Fruit fly (Drosophila melanogaster) whole organism, adult: ENCODE results near the gene cv.

ENCODE experiments used
- CG7101 ChIP-seq: fragments of 200-800 bp; sonication (Bioruptor generic); optimal IDR thresholded peaks from 2 replicates; lab custom pipeline; 2018; ENCODE audit warnings: missing biosample characterization, mild to moderate bottlenecking, missing genetic modification characterization, moderate library complexity
- tj ChIP-seq: fragments of 200-800 bp; sonication (Bioruptor generic); optimal IDR thresholded peaks from 3 replicates; lab custom pipeline; 2017; ENCODE audit warnings: missing biosample characterization, mild to moderate bottlenecking, missing genetic modification characterization, moderate library complexity

- TF ChIP-seq CG7101 (tag; lab: Kevin White, UChicago) = peak; percentile 85
- no peak for TF ChIP-seq tj (GFP tag; lab: Kevin White, UChicago)
Measured at dm6 chrX:5677400-5678177, 12.2 kb upstream of the cv start.
